Worm (Caenorhabditis elegans): ENCODE results near the gene pyr-1.

pyr-1 gene

ce11 chrII:8701059-8701458 is 50.1 kb downstream of the pyr-1 start:
- TF ChIP-seq unc-62 (GFP tag; optimal IDR thresholded peaks at IDR 0.05) = no peak
- peak; percentile 73 for TF ChIP-seq lsy-2 (tag; optimal IDR thresholded peaks at IDR 0.05)

- no peak for TF ChIP-seq ztf-11 (tag; optimal IDR thresholded peaks at IDR 0.05)
- no peak for TF ChIP-seq mls-2 (tag; optimal IDR thresholded peaks at IDR 0.05)
- no peak for TF ChIP-seq unc-120 (tag; optimal IDR thresholded peaks at IDR 0.05; ENCODE audit: poor library complexity, severe bottlenecking)
- no peak for TF ChIP-seq ceh-43 (GFP tag; optimal IDR thresholded peaks at IDR 0.05)
- peak; percentile 52 for TF ChIP-seq pha-4 (tag; optimal IDR thresholded peaks at IDR 0.05)
Measured at ce11 chrII:8701619-8702350, 50.9 kb downstream of the pyr-1 start, which contains the start of gene sphk-1. Gene sphk-1, minus strand, starts transcription at chrII:8701669.

ce11 chrII:8703729-8704128 is 52.8 kb downstream of the pyr-1 start, which contains the start of gene ceh-7:
Gene ceh-7, minus strand, starts transcription at chrII:8703829.
- TF ChIP-seq ham-2 (GFP tag; optimal IDR thresholded peaks at IDR 0.05) = no peak
- no peak for TF ChIP-seq cnd-1 (tag; optimal IDR thresholded peaks at IDR 0.05)
- TF ChIP-seq ces-1 (GFP tag; optimal IDR thresholded peaks at IDR 0.05) = no peak
- no peak for TF ChIP-seq mep-1 (tag; optimal IDR thresholded peaks at IDR 0.05)
- no peak for TF ChIP-seq elt-3 (tag; optimal IDR thresholded peaks at IDR 0.05)
- TF ChIP-seq ceh-39 (tag; optimal IDR thresholded peaks at IDR 0.05) = no peak
- no peak for TF ChIP-seq hlh-1 (tag; optimal IDR thresholded peaks at IDR 0.05)
- no peak for TF ChIP-seq mls-2 (tag; optimal IDR thresholded peaks at IDR 0.05)
- TF ChIP-seq sem-2 (GFP tag; optimal IDR thresholded peaks at IDR 0.05) = no peak
- TF ChIP-seq lin-13 (tag; optimal IDR thresholded peaks at IDR 0.05) = no peak

- no peak for TF ChIP-seq pha-4 (tag; optimal IDR thresholded peaks at IDR 0.05)
- TF ChIP-seq drap-1 (GFP tag; optimal IDR thresholded peaks at IDR 0.05) = no peak
- TF ChIP-seq mls-2 (tag; optimal IDR thresholded peaks at IDR 0.05) = no peak
- no peak for TF ChIP-seq lin-13 (tag; optimal IDR thresholded peaks at IDR 0.05)
- TF ChIP-seq ham-2 (GFP tag; optimal IDR thresholded peaks at IDR 0.05) = no peak
- no peak for TF ChIP-seq unc-62 (GFP tag; optimal IDR thresholded peaks at IDR 0.05)
- TF ChIP-seq nhr-28 (tag; optimal IDR thresholded peaks at IDR 0.05) = no peak
- TF ChIP-seq ceh-43 (GFP tag; optimal IDR thresholded peaks at IDR 0.05) = no peak
- TF ChIP-seq mep-1 (tag; optimal IDR thresholded peaks at IDR 0.05) = no peak
- no peak for TF ChIP-seq nhr-237 (tag; optimal IDR thresholded peaks at IDR 0.05)
- TF ChIP-seq tbx-8 (GFP tag; optimal IDR thresholded peaks at IDR 0.05) = no peak
- TF ChIP-seq ceh-39 (tag; optimal IDR thresholded peaks at IDR 0.05) = no peak
- TF ChIP-seq unc-39 (tag; optimal IDR thresholded peaks at IDR 0.05) = no peak
- no peak for TF ChIP-seq nhr-76 (tag; optimal IDR thresholded peaks at IDR 0.05)
- TF ChIP-seq blmp-1 (tag; optimal IDR thresholded peaks at IDR 0.05) = no peak
- TF ChIP-seq zip-8 (tag; optimal IDR thresholded peaks at IDR 0.05) = no peak
- no peak for TF ChIP-seq hlh-1 (tag; optimal IDR thresholded peaks at IDR 0.05)
- no peak for TF ChIP-seq elt-1 (tag; optimal IDR thresholded peaks at IDR 0.05; ENCODE audit: borderline replicate concordance, insufficient read depth)
- no peak for TF ChIP-seq bed-3 (GFP tag; optimal IDR thresholded peaks at IDR 0.05)
Measured at ce11 chrII:8704413-8704874, 53.5 kb downstream of the pyr-1 start, which contains the start of gene prx-5. Gene prx-5, plus strand, starts transcription at chrII:8704824.

- TF ChIP-seq unc-62 (GFP tag; optimal IDR thresholded peaks at IDR 0.05) = peak; percentile 20
- no peak for TF ChIP-seq lin-13 (tag; optimal IDR thresholded peaks at IDR 0.05)
- peak; percentile 3 for TF ChIP-seq unc-120 (tag; optimal IDR thresholded peaks at IDR 0.05; ENCODE audit: poor library complexity, severe bottlenecking)
- no peak for TF ChIP-seq sptf-1 (tag; optimal IDR thresholded peaks at IDR 0.05)
- no peak for TF ChIP-seq lsy-2 (tag; optimal IDR thresholded peaks at IDR 0.05)
- TF ChIP-seq tbx-8 (GFP tag; optimal IDR thresholded peaks at IDR 0.05) = no peak
- TF ChIP-seq hlh-1 (tag; optimal IDR thresholded peaks at IDR 0.05) = peak; percentile 35
- TF ChIP-seq drap-1 (GFP tag; optimal IDR thresholded peaks at IDR 0.05) = no peak
Measured at ce11 chrII:8707024-8707423, 56.1 kb downstream of the pyr-1 start, which contains the start of gene cup-16. Gene cup-16, plus strand, starts transcription at chrII:8707155.

All from whole organism, mixed stage, embryonic.